Fruit fly (Drosophila melanogaster) whole organism, embryonic: ENCODE results near the gene fne.

ENCODE experiments used
- CG10431 ChIP-seq: fragments of 200-800 bp; sonication (Bioruptor generic); optimal IDR thresholded peaks from 3 replicates; lab custom pipeline; 2018; ENCODE audit warnings: missing biosample characterization, mild to moderate bottlenecking, missing genetic modification characterization
- CG12155 ChIP-seq: fragments of 200-800 bp; sonication (Bioruptor generic); optimal IDR thresholded peaks from 3 replicates; lab custom pipeline; 2016; ENCODE audit warnings: missing biosample characterization, missing genetic modification characterization
- CG12219 ChIP-seq: fragments of 200-800 bp; sonication (Bioruptor generic); optimal IDR thresholded peaks from 3 replicates; lab custom pipeline; 2018; ENCODE audit warnings: missing biosample characterization, mild to moderate bottlenecking, missing genetic modification characterization
- CG12236 ChIP-seq: fragments of 200-800 bp; sonication (Bioruptor generic); optimal IDR thresholded peaks from 2 replicates; lab custom pipeline; 2016; ENCODE audit warnings: missing biosample characterization, missing genetic modification characterization
- CG1233 ChIP-seq: fragments of 200-800 bp; sonication (Bioruptor generic); optimal IDR thresholded peaks from 4 replicates; lab custom pipeline; 2018; ENCODE audit warnings: missing biosample characterization, mild to moderate bottlenecking, missing genetic modification characterization
- CG14710 ChIP-seq: fragments of 200-800 bp; sonication (Bioruptor generic); optimal IDR thresholded peaks from 3 replicates; lab custom pipeline; 2019; ENCODE audit warnings: missing biosample characterization, mild to moderate bottlenecking, missing genetic modification characterization, moderate library complexity
- CG15479 ChIP-seq: fragments of 200-800 bp; sonication (Bioruptor generic); optimal IDR thresholded peaks from 3 replicates; lab custom pipeline; 2019; ENCODE audit warnings: missing biosample characterization, mild to moderate bottlenecking, missing genetic modification characterization, moderate library complexity
- CG1603 ChIP-seq: fragments of 200-800 bp; sonication (Bioruptor generic); optimal IDR thresholded peaks from 2 replicates; lab custom pipeline; 2019; ENCODE audit warnings: missing biosample characterization, mild to moderate bottlenecking, missing genetic modification characterization, moderate library complexity
- CG17612 ChIP-seq: fragments of 200-800 bp; sonication (Bioruptor generic); IDR thresholded peaks from 2 replicates; pipeline ENCODE4 v1.3.6; 2022; ENCODE audit warnings: missing biosample characterization, missing genetic modification characterization
- CG18619 ChIP-seq: fragments of 200-800 bp; sonication (Bioruptor generic); optimal IDR thresholded peaks from 3 replicates; lab custom pipeline; 2017; ENCODE audit warnings: missing biosample characterization, mild to moderate bottlenecking, missing genetic modification characterization
- CG2199 ChIP-seq: fragments of 200-800 bp; sonication (Bioruptor generic); IDR thresholded peaks from 3 replicates; pipeline ENCODE4 v1.3.6; 2022; ENCODE audit warnings: missing biosample characterization, missing genetic modification characterization
- CG2678 ChIP-seq: fragments of 200-800 bp; sonication (Bioruptor generic); optimal IDR thresholded peaks from 3 replicates; lab custom pipeline; 2019; ENCODE audit warnings: missing biosample characterization, mild to moderate bottlenecking, missing genetic modification characterization, moderate library complexity
- CG3281 ChIP-seq: fragments of 200-800 bp; sonication (Bioruptor generic); optimal IDR thresholded peaks from 3 replicates; lab custom pipeline; 2017; ENCODE audit warnings: missing biosample characterization, mild to moderate bottlenecking, missing genetic modification characterization
- CG6175 ChIP-seq: fragments of 200-800 bp; sonication (Bioruptor generic); IDR thresholded peaks from 3 replicates; pipeline ENCODE4 v1.3.6; 2022; ENCODE audit warnings: missing biosample characterization, missing genetic modification characterization
- CG6689 ChIP-seq: fragments of 200-800 bp; sonication (Bioruptor generic); IDR thresholded peaks from 2 replicates; pipeline ENCODE4 v1.3.6; 2022; ENCODE audit warnings: missing biosample characterization, missing genetic modification characterization
- CG9215 ChIP-seq: fragments of 200-800 bp; sonication (Bioruptor generic); IDR thresholded peaks from 2 replicates; pipeline ENCODE4 v1.3.6; 2022; ENCODE audit warnings: missing biosample characterization, missing genetic modification characterization
- CrebB ChIP-seq: fragments of 200-800 bp; sonication (Bioruptor generic); optimal IDR thresholded peaks from 3 replicates; lab custom pipeline; 2018; ENCODE audit warnings: missing biosample characterization, mild to moderate bottlenecking, missing genetic modification characterization
- Dek ChIP-seq: fragments of 200-800 bp; sonication (Bioruptor generic); optimal IDR thresholded peaks from 3 replicates; lab custom pipeline; 2019; ENCODE audit warnings: missing biosample characterization, mild to moderate bottlenecking, missing genetic modification characterization, moderate library complexity
- Dll ChIP-seq: fragments of 200-800 bp; sonication (Bioruptor generic); IDR thresholded peaks from 4 replicates; pipeline ENCODE4 v1.3.6; 2022; ENCODE audit warnings: missing biosample characterization, missing genetic modification characterization; ENCODE audit not compliant: partially characterized antibody
- Eip74EF ChIP-seq, 2 experiments: fragments of 200-800 bp in 1 of 2; fragments of >200 bp in 1 of 2; sonication (Bioruptor generic) in 1 of 2; optimal IDR thresholded peaks; 2 replicates each; lab custom pipeline; 2017 to 2019; ENCODE audit warnings: missing biosample characterization in 2 of 2, missing genetic modification characterization in 2 of 2, mild to moderate bottlenecking in 1 of 2, moderate library complexity in 1 of 2
- Hmr ChIP-seq: fragments of 200-800 bp; sonication (Bioruptor generic); optimal IDR thresholded peaks from 3 replicates; lab custom pipeline; 2017; ENCODE audit warnings: mild to moderate bottlenecking, missing biosample characterization, missing genetic modification reagents, missing genetic modification characterization
- Kr ChIP-seq: fragments of 200-800 bp; sonication (Bioruptor generic); optimal IDR thresholded peaks from 2 replicates; lab custom pipeline; 2017; ENCODE audit warnings: missing biosample characterization, mild to moderate bottlenecking, missing genetic modification characterization
- Max ChIP-seq: fragments of 200-800 bp; sonication (Bioruptor generic); optimal IDR thresholded peaks from 2 replicates; lab custom pipeline; 2016; ENCODE audit warnings: missing biosample characterization, mild to moderate bottlenecking, missing genetic modification characterization
- Med ChIP-seq: fragments of 200-800 bp; sonication (Bioruptor generic); peaks from one replicate; lab custom pipeline; 2016; ENCODE audit warnings: missing biosample characterization, missing genetic modification characterization, mild to moderate bottlenecking, inconsistent platforms, moderate library complexity
- Nf-YC ChIP-seq: fragments of 200-800 bp; optimal IDR thresholded peaks from 3 replicates; lab custom pipeline; 2019; ENCODE audit warnings: missing biosample characterization, mild to moderate bottlenecking, missing genetic modification characterization, moderate library complexity
- Oaz ChIP-seq: fragments of 200-800 bp; sonication (Bioruptor generic); IDR thresholded peaks from 2 replicates; pipeline ENCODE4 v1.3.6; 2022; ENCODE audit warnings: missing biosample characterization, missing genetic modification characterization
- Rfx ChIP-seq: fragments of 200-800 bp; sonication (Bioruptor generic); IDR thresholded peaks from 2 replicates; pipeline ENCODE4 v1.3.6; 2022; ENCODE audit warnings: missing biosample characterization, missing genetic modification characterization
- Sry-β ChIP-seq: fragments of 200-800 bp; sonication (Bioruptor generic); optimal IDR thresholded peaks from 2 replicates; lab custom pipeline; 2018; ENCODE audit warnings: missing biosample characterization, mild to moderate bottlenecking, missing genetic modification characterization, moderate library complexity
- YL-1 ChIP-seq: fragments of 200-800 bp; sonication (Bioruptor generic); optimal IDR thresholded peaks from 3 replicates; lab custom pipeline; 2017; ENCODE audit warnings: missing biosample characterization, mild to moderate bottlenecking, missing genetic modification characterization
- btn ChIP-seq: fragments of 200-800 bp; sonication (Bioruptor generic); optimal IDR thresholded peaks from 2 replicates; lab custom pipeline; 2016; ENCODE audit warnings: missing biosample characterization, missing genetic modification characterization
- cato ChIP-seq: fragments of 200-800 bp; sonication (Bioruptor generic); optimal IDR thresholded peaks from 2 replicates; lab custom pipeline; 2016; ENCODE audit warnings: missing biosample characterization, missing genetic modification characterization, borderline replicate concordance
- cwo ChIP-seq: fragments of 200-800 bp; sonication (Bioruptor generic); optimal IDR thresholded peaks from 3 replicates; lab custom pipeline; 2017; ENCODE audit warnings: missing biosample characterization, missing genetic modification characterization, mild to moderate bottlenecking, moderate library complexity, missing genetic modification reagents
- ems ChIP-seq: fragments of 200-800 bp; sonication (Bioruptor generic); optimal IDR thresholded peaks from 3 replicates; lab custom pipeline; 2016; ENCODE audit warnings: missing biosample characterization, missing genetic modification characterization
- exex ChIP-seq: fragments of 200-800 bp; sonication (Bioruptor generic); optimal IDR thresholded peaks from 4 replicates; lab custom pipeline; 2018; ENCODE audit warnings: missing biosample characterization, mild to moderate bottlenecking, missing genetic modification characterization, moderate library complexity
- eyg ChIP-seq: fragments of 200-800 bp; sonication (Bioruptor generic); optimal IDR thresholded peaks from 3 replicates; lab custom pipeline; 2016; ENCODE audit warnings: missing biosample characterization, missing genetic modification characterization
- fd96Cb ChIP-seq: fragments of 200-800 bp; sonication (Bioruptor generic); optimal IDR thresholded peaks from 2 replicates; lab custom pipeline; 2018; ENCODE audit warnings: missing biosample characterization, mild to moderate bottlenecking, missing genetic modification characterization, moderate library complexity
- grn ChIP-seq: fragments of 200-800 bp; sonication (Bioruptor generic); optimal IDR thresholded peaks from 3 replicates; lab custom pipeline; 2017; ENCODE audit warnings: missing biosample characterization, missing genetic modification characterization
- gsb ChIP-seq: fragments of 200-800 bp; sonication (Bioruptor generic); IDR thresholded peaks from 2 replicates; pipeline ENCODE4 v1.3.6; 2022; ENCODE audit warnings: missing biosample characterization, missing genetic modification characterization
- ham ChIP-seq: fragments of 200-800 bp; sonication (Bioruptor generic); IDR thresholded peaks from 2 replicates; pipeline ENCODE4 v1.3.6; 2022; ENCODE audit warnings: missing biosample characterization, missing genetic modification characterization
- hkb ChIP-seq, 2 experiments: fragments of 200-800 bp in 1 of 2; fragments of >200 bp in 1 of 2; sonication (Bioruptor generic) in 1 of 2; IDR thresholded peaks in 1 of 2; optimal IDR thresholded peaks in 1 of 2; 2 replicates each; pipeline versions ENCODE4 v1.3.6 to Lab custom; 2017 to 2022; ENCODE audit warnings: missing biosample characterization in 1 of 2, missing genetic modification characterization in 1 of 2
- luna ChIP-seq: fragments of 200-800 bp; sonication (Bioruptor generic); optimal IDR thresholded peaks from 2 replicates; lab custom pipeline; 2016; ENCODE audit warnings: missing biosample characterization, missing genetic modification characterization
- mld ChIP-seq: fragments of 200-800 bp; sonication (Bioruptor generic); IDR thresholded peaks from 3 replicates; pipeline ENCODE4 v1.3.6; 2022; ENCODE audit warnings: missing biosample characterization, missing genetic modification characterization; ENCODE audit not compliant: partially characterized antibody
- nau ChIP-seq: fragments of 200-800 bp; sonication (Bioruptor generic); optimal IDR thresholded peaks from 3 replicates; lab custom pipeline; 2017; ENCODE audit warnings: missing biosample characterization, mild to moderate bottlenecking, missing genetic modification characterization, missing genetic modification reagents

Gene fne

DNA sequence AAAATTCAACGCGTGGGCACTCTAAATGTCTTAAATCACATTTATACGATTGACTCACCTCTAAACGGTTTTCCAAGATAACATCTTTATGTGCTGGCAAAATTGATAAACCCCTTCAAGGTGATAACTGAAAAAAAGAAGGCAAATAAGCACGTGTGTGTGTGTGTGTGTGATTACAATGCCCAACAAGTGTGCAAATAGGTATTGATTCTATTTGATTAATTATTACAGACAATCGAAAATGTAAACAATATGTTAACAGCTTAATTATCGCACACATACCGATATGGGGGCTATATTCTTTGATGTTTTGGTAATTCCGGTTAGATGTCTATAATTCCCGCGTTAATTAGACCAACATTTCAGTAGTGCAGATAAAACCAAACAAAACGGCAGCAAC is 30.7 kb upstream of the fne start (continued):
- TF ChIP-seq Sry-β (GFP tag; lab: Kevin White, UChicago) (no peak), CG17612 (GFP tag; lab: Robert Waterston, UW) (no peak), CG1603 (tag; lab: Kevin White, UChicago) (no peak), CG12219 (no peak), ems (GFP tag; lab: Kevin White, UChicago) (no peak), hkb (optimal IDR thresholded peaks at IDR 0.05; lab: Kevin White, UChicago) (no peak), hkb (GFP tag; IDR thresholded peaks at IDR 0.05; lab: Robert Waterston, UW) (no peak), Hmr (GFP tag; lab: Kevin White, UChicago) (peak; percentile 24), grn (GFP tag; lab: Kevin White, UChicago) (no peak), CG6689 (GFP tag; lab: Robert Waterston, UW) (no peak), Kr (GFP tag; lab: Kevin White, UChicago) (no peak), CG18619 (GFP tag; lab: Kevin White, UChicago) (no peak), Nf-YC (no peak), CG2678 (tag; lab: Kevin White, UChicago) (peak; percentile 27), gsb (GFP tag; lab: Robert Waterston, UW) (no peak), CG2199 (no peak), Med (GFP tag; lab: Kevin White, UChicago) (peak; percentile 51), cwo (GFP tag; lab: Kevin White, UChicago) (peak; percentile 4), CG12236 (GFP tag; lab: Kevin White, UChicago) (no peak), eyg (GFP tag; lab: Kevin White, UChicago) (no peak), Max (GFP tag; lab: Kevin White, UChicago) (no peak), cato (GFP tag; lab: Kevin White, UChicago) (no peak), fd96Cb (tag; lab: Kevin White, UChicago) (no peak), CG6175 (GFP tag; lab: Robert Waterston, UW) (no peak), luna (GFP tag; lab: Kevin White, UChicago) (no peak), ham (GFP tag; lab: Robert Waterston, UW) (no peak), CG10431 (GFP tag; lab: Kevin White, UChicago) (no peak), btn (no peak), mld (no peak), Eip74EF (GFP tag; optimal IDR thresholded peaks at IDR 0.05; lab: Kevin White, UChicago) (no peak), exex (tag; lab: Kevin White, UChicago) (peak; percentile 74), nau (GFP tag; lab: Kevin White, UChicago) (no peak), Dek (tag; lab: Kevin White, UChicago) (no peak), CrebB (no peak), Oaz (no peak), Dll (GFP tag; lab: Robert Waterston, UW) (no peak), CG14710 (no peak), CG3281 (GFP tag; lab: Kevin White, UChicago) (peak; percentile 33), CG15479 (no peak), CG9215 (no peak), CG1233 (GFP tag; lab: Kevin White, UChicago) (no peak), Rfx (GFP tag; lab: Robert Waterston, UW) (peak; percentile 56; the same call in 1 of the 2 replicates), YL-1 (GFP tag; lab: Kevin White, UChicago) (no peak), CG12155 (GFP tag; lab: Kevin White, UChicago) (no peak)
